Fruit fly (Drosophila melanogaster) whole organism, embryonic: ENCODE data around the gene Grasp65.
A peak's percentile ranks its signal among the peaks of the same experiment; 100 is the strongest.

ENCODE experiments used
- B-H1 ChIP-seq: fragments of 200-800 bp; sonication (Bioruptor generic); IDR thresholded peaks from 3 replicates; pipeline ENCODE4 v1.3.6; 2022; ENCODE audit warnings: missing biosample characterization, missing genetic modification characterization
- B-H2 ChIP-seq: fragments of 200-800 bp; sonication (Bioruptor generic); optimal IDR thresholded peaks from 2 replicates; lab custom pipeline; 2018; ENCODE audit warnings: missing biosample characterization, mild to moderate bottlenecking, missing genetic modification characterization
- Bteb2 ChIP-seq: fragments of 200-800 bp; sonication (Bioruptor generic); optimal IDR thresholded peaks from 2 replicates; lab custom pipeline; 2016; ENCODE audit warnings: missing biosample characterization, missing genetic modification characterization
- CG10147 ChIP-seq: fragments of 200-800 bp; sonication (Bioruptor generic); optimal IDR thresholded peaks from 2 replicates; lab custom pipeline; 2019; ENCODE audit warnings: missing biosample characterization, mild to moderate bottlenecking, missing genetic modification characterization, moderate library complexity
- CG10462 ChIP-seq: fragments of 200-800 bp; sonication (Bioruptor generic); optimal IDR thresholded peaks from 2 replicates; lab custom pipeline; 2016; ENCODE audit warnings: missing biosample characterization, missing genetic modification characterization
- CG11560 ChIP-seq: fragments of 200-800 bp; sonication (Bioruptor generic); IDR thresholded peaks from 3 replicates; pipeline ENCODE4 v1.3.6; 2022; ENCODE audit warnings: missing biosample characterization, missing genetic modification characterization
- CG13624 ChIP-seq: fragments of 200-800 bp; sonication (Bioruptor generic); optimal IDR thresholded peaks from 2 replicates; lab custom pipeline; 2016; ENCODE audit warnings: missing biosample characterization, missing genetic modification characterization
- CG15514 ChIP-seq: fragments of 200-800 bp; sonication (Bioruptor generic); optimal IDR thresholded peaks from 3 replicates; lab custom pipeline; 2017; ENCODE audit warnings: missing biosample characterization, missing genetic modification characterization, mild to moderate bottlenecking, moderate library complexity, missing genetic modification reagents
- CG1603 ChIP-seq: fragments of 200-800 bp; sonication (Bioruptor generic); optimal IDR thresholded peaks from 2 replicates; lab custom pipeline; 2019; ENCODE audit warnings: missing biosample characterization, mild to moderate bottlenecking, missing genetic modification characterization, moderate library complexity
- CG17568 ChIP-seq: fragments of 200-800 bp; sonication (Bioruptor generic); optimal IDR thresholded peaks from 2 replicates; lab custom pipeline; 2018; ENCODE audit warnings: missing biosample characterization, mild to moderate bottlenecking, missing genetic modification characterization, moderate library complexity
- CG2199 ChIP-seq: fragments of 200-800 bp; sonication (Bioruptor generic); IDR thresholded peaks from 3 replicates; pipeline ENCODE4 v1.3.6; 2022; ENCODE audit warnings: missing biosample characterization, missing genetic modification characterization
- CG3065 ChIP-seq: fragments of 200-800 bp; sonication (Bioruptor generic); optimal IDR thresholded peaks from 2 replicates; lab custom pipeline; 2016; ENCODE audit warnings: missing biosample characterization, missing genetic modification characterization
- CG31365 ChIP-seq: fragments of 200-800 bp; sonication (Bioruptor generic); optimal IDR thresholded peaks from 2 replicates; lab custom pipeline; 2018; ENCODE audit warnings: missing biosample characterization, mild to moderate bottlenecking, missing genetic modification characterization
- CG3281 ChIP-seq: fragments of 200-800 bp; sonication (Bioruptor generic); optimal IDR thresholded peaks from 3 replicates; lab custom pipeline; 2017; ENCODE audit warnings: missing biosample characterization, mild to moderate bottlenecking, missing genetic modification characterization
- CG34376 ChIP-seq: fragments of 200-800 bp; sonication (Bioruptor generic); optimal IDR thresholded peaks from 2 replicates; lab custom pipeline; 2018; ENCODE audit warnings: missing biosample characterization, mild to moderate bottlenecking, missing genetic modification characterization
- CG4617 ChIP-seq: fragments of 200-800 bp; sonication (Bioruptor generic); optimal IDR thresholded peaks from 3 replicates; lab custom pipeline; 2016; ENCODE audit warnings: missing biosample characterization, missing genetic modification characterization, borderline replicate concordance
- CG4730 ChIP-seq: fragments of 200-800 bp; sonication (Bioruptor generic); IDR thresholded peaks from 2 replicates; pipeline ENCODE4 v1.3.6; 2022; ENCODE audit warnings: missing biosample characterization, missing genetic modification characterization
- CG9215 ChIP-seq: fragments of 200-800 bp; sonication (Bioruptor generic); IDR thresholded peaks from 2 replicates; pipeline ENCODE4 v1.3.6; 2022; ENCODE audit warnings: missing biosample characterization, missing genetic modification characterization
- Dad ChIP-seq: fragments of 200-800 bp; sonication (Bioruptor generic); optimal IDR thresholded peaks from 3 replicates; lab custom pipeline; 2016; ENCODE audit warnings: missing biosample characterization, missing genetic modification characterization
- Dfd ChIP-seq, 2 experiments: fragments of >200 bp; optimal IDR thresholded peaks; 2 replicates each; lab custom pipeline; 2017; ENCODE audit warnings: missing biosample characterization in 2 of 2, missing genetic modification characterization in 2 of 2
- Dref ChIP-seq: fragments of 200-800 bp; sonication (Bioruptor generic); IDR thresholded peaks from 2 replicates; pipeline ENCODE4 v1.3.6; 2022; ENCODE audit warnings: missing biosample characterization, missing genetic modification characterization
- Fer2 ChIP-seq: fragments of 200-800 bp; sonication (Bioruptor generic); optimal IDR thresholded peaks from 2 replicates; lab custom pipeline; 2018; ENCODE audit warnings: missing biosample characterization, mild to moderate bottlenecking, missing genetic modification characterization, moderate library complexity
- Mad ChIP-seq: fragments of 200-800 bp; sonication (Bioruptor generic); optimal IDR thresholded peaks from 2 replicates; lab custom pipeline; 2016; ENCODE audit warnings: missing biosample characterization, missing genetic modification characterization
- Neu2 ChIP-seq: fragments of 200-800 bp; sonication (Bioruptor generic); optimal IDR thresholded peaks from 3 replicates; lab custom pipeline; 2016; ENCODE audit warnings: missing biosample characterization, missing genetic modification characterization, borderline replicate concordance
- NfI ChIP-seq: fragments of 200-800 bp; sonication (Bioruptor generic); optimal IDR thresholded peaks from 3 replicates; lab custom pipeline; 2018; ENCODE audit warnings: missing biosample characterization, mild to moderate bottlenecking, missing genetic modification characterization, moderate library complexity
- Sin3A ChIP-seq: fragments of >200 bp; optimal IDR thresholded peaks from 2 replicates; lab custom pipeline; 2018
- Sox102F ChIP-seq: fragments of 200-800 bp; sonication (Bioruptor generic); optimal IDR thresholded peaks from 2 replicates; lab custom pipeline; 2018; ENCODE audit warnings: missing biosample characterization, mild to moderate bottlenecking, missing genetic modification characterization, moderate library complexity
- cg ChIP-seq: fragments of 200-800 bp; sonication (Bioruptor generic); optimal IDR thresholded peaks from 3 replicates; lab custom pipeline; 2019; ENCODE audit warnings: missing biosample characterization, mild to moderate bottlenecking, missing genetic modification characterization, moderate library complexity
- chinmo ChIP-seq: fragments of 200-800 bp; sonication (Bioruptor generic); IDR thresholded peaks from 4 replicates; pipeline ENCODE4 v1.3.6; 2022; ENCODE audit warnings: missing biosample characterization, missing genetic modification characterization; ENCODE audit not compliant: partially characterized antibody
- croc ChIP-seq: fragments of 200-800 bp; sonication (Bioruptor generic); conservative IDR thresholded peaks from 3 replicates; pipeline ENCODE4 v1.3.6; 2022; ENCODE audit warnings: missing biosample characterization, missing genetic modification characterization
- exex ChIP-seq: fragments of 200-800 bp; sonication (Bioruptor generic); optimal IDR thresholded peaks from 4 replicates; lab custom pipeline; 2018; ENCODE audit warnings: missing biosample characterization, mild to moderate bottlenecking, missing genetic modification characterization, moderate library complexity
- eyg ChIP-seq: fragments of 200-800 bp; sonication (Bioruptor generic); optimal IDR thresholded peaks from 3 replicates; lab custom pipeline; 2016; ENCODE audit warnings: missing biosample characterization, missing genetic modification characterization
- fru ChIP-seq: fragments of >200 bp; optimal IDR thresholded peaks from 2 replicates; lab custom pipeline; 2017
- ftz-f1 ChIP-seq: fragments of 200-800 bp; sonication (Bioruptor generic); optimal IDR thresholded peaks from 2 replicates; lab custom pipeline; 2016; ENCODE audit warnings: missing biosample characterization, missing genetic modification characterization
- gfzf ChIP-seq: fragments of 200-800 bp; sonication (Bioruptor generic); optimal IDR thresholded peaks from 2 replicates; lab custom pipeline; 2016; ENCODE audit warnings: missing biosample characterization, mild to moderate bottlenecking, missing genetic modification characterization, moderate library complexity
- gsb-n ChIP-seq: fragments of 200-800 bp; sonication (Bioruptor generic); optimal IDR thresholded peaks from 3 replicates; lab custom pipeline; 2018; ENCODE audit warnings: missing biosample characterization, mild to moderate bottlenecking, missing genetic modification characterization
- ind ChIP-seq: fragments of 200-800 bp; sonication (Bioruptor generic); optimal IDR thresholded peaks from 3 replicates; lab custom pipeline; 2016; ENCODE audit warnings: missing biosample characterization, missing genetic modification characterization
- kah ChIP-seq: fragments of 200-800 bp; sonication (Bioruptor generic); optimal IDR thresholded peaks from 2 replicates; lab custom pipeline; 2018; ENCODE audit warnings: missing biosample characterization, mild to moderate bottlenecking, missing genetic modification characterization
- ken ChIP-seq: fragments of 200-800 bp; sonication (Bioruptor generic); IDR thresholded peaks from 3 replicates; pipeline ENCODE4 v1.3.6; 2022; ENCODE audit warnings: missing biosample characterization, missing genetic modification characterization
- lola ChIP-seq, 3 experiments: fragments of >200 bp in 2 of 3; fragments of 200-800 bp in 1 of 3; sonication (Bioruptor generic) in 1 of 3; optimal IDR thresholded peaks; 2 replicates each; lab custom pipeline; 2017 to 2019; ENCODE audit warnings: missing biosample characterization in 3 of 3, missing genetic modification characterization in 3 of 3, mild to moderate bottlenecking in 1 of 3, moderate library complexity in 1 of 3
- lov ChIP-seq, 2 experiments: fragments of 200-800 bp in 1 of 2; fragments of >200 bp in 1 of 2; sonication (Bioruptor generic) in 1 of 2; IDR thresholded peaks in 1 of 2; optimal IDR thresholded peaks in 1 of 2; 2 replicates in 1 of 2; 3 replicates in 1 of 2; pipeline versions ENCODE4 v1.3.6 to Lab custom; 2017 to 2022; ENCODE audit warnings: missing biosample characterization in 1 of 2, missing genetic modification characterization in 1 of 2
- mirr ChIP-seq: fragments of 200-800 bp; sonication (Bioruptor generic); optimal IDR thresholded peaks from 3 replicates; lab custom pipeline; 2018; ENCODE audit warnings: missing biosample characterization, mild to moderate bottlenecking, missing genetic modification characterization
- p53 ChIP-seq: fragments of 200-800 bp; sonication (Bioruptor generic); optimal IDR thresholded peaks from 2 replicates; lab custom pipeline; 2016; ENCODE audit warnings: missing biosample characterization, missing genetic modification characterization
- pfk ChIP-seq: fragments of 200-800 bp; sonication (Bioruptor generic); optimal IDR thresholded peaks from 2 replicates; lab custom pipeline; 2018; ENCODE audit warnings: missing biosample characterization, mild to moderate bottlenecking, missing genetic modification characterization, moderate library complexity
- phol ChIP-seq: fragments of 200-800 bp; sonication (Bioruptor generic); optimal IDR thresholded peaks from 3 replicates; lab custom pipeline; 2018; ENCODE audit warnings: missing biosample characterization, mild to moderate bottlenecking, missing genetic modification characterization, moderate library complexity
- sd ChIP-seq: fragments of 200-800 bp; sonication (Bioruptor generic); optimal IDR thresholded peaks from 3 replicates; lab custom pipeline; 2018; ENCODE audit warnings: missing biosample characterization, mild to moderate bottlenecking, missing genetic modification characterization, moderate library complexity
- shn ChIP-seq: fragments of 200-800 bp; sonication (Bioruptor generic); optimal IDR thresholded peaks from 3 replicates; lab custom pipeline; 2016; ENCODE audit warnings: missing biosample characterization, missing genetic modification characterization
- sisA ChIP-seq: fragments of 200-800 bp; sonication (Bioruptor generic); IDR thresholded peaks from 2 replicates; pipeline ENCODE4 v1.3.6; 2022; ENCODE audit warnings: missing biosample characterization, missing genetic modification characterization
- tll ChIP-seq, 2 experiments: fragments of 200-800 bp in 1 of 2; fragments of >200 bp in 1 of 2; sonication (Bioruptor generic) in 1 of 2; optimal IDR thresholded peaks; 2 replicates each; lab custom pipeline; 2017 to 2019; ENCODE audit warnings: missing biosample characterization in 2 of 2, missing genetic modification characterization in 2 of 2, mild to moderate bottlenecking in 1 of 2, moderate library complexity in 1 of 2
- toy ChIP-seq: fragments of 200-800 bp; sonication (Bioruptor generic); IDR thresholded peaks from 2 replicates; pipeline ENCODE4 v1.3.6; 2022; ENCODE audit warnings: missing biosample characterization, missing genetic modification characterization
- zen ChIP-seq: fragments of 200-800 bp; sonication (Bioruptor generic); optimal IDR thresholded peaks from 3 replicates; lab custom pipeline; 2018; ENCODE audit warnings: missing biosample characterization, mild to moderate bottlenecking, missing genetic modification characterization, moderate library complexity

Gene Grasp65

DNA sequence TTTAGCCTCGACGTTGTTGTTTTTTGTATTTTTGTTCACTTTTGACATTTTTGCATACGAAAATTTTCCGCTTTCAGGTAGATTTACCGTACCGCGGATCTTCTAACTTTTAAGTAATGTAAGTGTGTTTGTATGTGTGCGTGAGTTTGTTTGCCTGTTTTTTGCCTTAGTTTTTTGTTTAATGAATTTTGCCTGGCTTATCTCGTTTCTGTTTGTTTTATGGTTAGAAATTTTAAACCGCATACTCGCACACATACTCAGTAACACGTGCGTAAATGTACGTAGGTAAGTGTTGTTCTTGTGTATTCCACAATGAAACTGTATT is 27.1 kb upstream of the Grasp65 start (continued):
- peak in 1 of 2 experiments; percentile 73 for TF ChIP-seq tll (GFP tag; optimal IDR thresholded peaks at IDR 0.05; lab: Kevin White, UChicago)
- TF ChIP-seq CG3281 (GFP tag; lab: Kevin White, UChicago) = peak; percentile 24
- no peak for TF ChIP-seq lov (optimal IDR thresholded peaks at IDR 0.05; lab: Kevin White, UChicago)
- no peak for TF ChIP-seq lov (GFP tag; IDR thresholded peaks at IDR 0.05; lab: Robert Waterston, UW)
- no peak for TF ChIP-seq CG4617
- no peak for TF ChIP-seq lola (GFP tag; optimal IDR thresholded peaks at IDR 0.05; lab: Kevin White, UChicago)
- peak; percentile 3 for TF ChIP-seq kah (GFP tag; lab: Kevin White, UChicago)
- TF ChIP-seq CG34376 (GFP tag; lab: Kevin White, UChicago) = peak; percentile 4
- no peak for TF ChIP-seq Neu2 (GFP tag; lab: Kevin White, UChicago)
- TF ChIP-seq CG10147 = no peak
- TF ChIP-seq Dref (GFP tag; lab: Robert Waterston, UW) = no peak
- no peak for TF ChIP-seq CG31365
- no peak for TF ChIP-seq ken (GFP tag; lab: Robert Waterston, UW)
- TF ChIP-seq ftz-f1 = peak; percentile 20
- no peak for TF ChIP-seq CG13624 (GFP tag; lab: Kevin White, UChicago)
- no peak for TF ChIP-seq ind (GFP tag; lab: Kevin White, UChicago)
- no peak for TF ChIP-seq CG10462 (GFP tag; lab: Kevin White, UChicago)
- TF ChIP-seq p53 = no peak
- TF ChIP-seq eyg (GFP tag; lab: Kevin White, UChicago) = no peak
- TF ChIP-seq B-H2 = peak; percentile 5
- TF ChIP-seq CG3065 (GFP tag; lab: Kevin White, UChicago) = no peak
- TF ChIP-seq phol (tag; lab: Kevin White, UChicago) = no peak
- TF ChIP-seq CG9215 (GFP tag; lab: Robert Waterston, UW) = no peak
- peak; percentile 62 for TF ChIP-seq cg (GFP tag; lab: Kevin White, UChicago)
- no peak for TF ChIP-seq CG15514
- no peak for TF ChIP-seq sisA (GFP tag; lab: Robert Waterston, UW)
- TF ChIP-seq gsb-n (tag; lab: Kevin White, UChicago) = no peak
- TF ChIP-seq Dad (GFP tag; lab: Kevin White, UChicago) = no peak
- no peak for TF ChIP-seq CG1603 (tag; lab: Kevin White, UChicago)
- TF ChIP-seq zen (tag; lab: Kevin White, UChicago) = peak; percentile 35
- no peak for TF ChIP-seq CG2199 (GFP tag; lab: Robert Waterston, UW)
- TF ChIP-seq Bteb2 (GFP tag; lab: Kevin White, UChicago) = no peak
- TF ChIP-seq exex (tag; lab: Kevin White, UChicago) = peak; percentile 18
- TF ChIP-seq chinmo = peak; percentile 82; the same call in 3 of the 4 replicates
- no peak for TF ChIP-seq Dfd (GFP tag; optimal IDR thresholded peaks at IDR 0.05; lab: Kevin White, UChicago)
- TF ChIP-seq toy (GFP tag; lab: Robert Waterston, UW) = no peak
- TF ChIP-seq CG4730 (GFP tag; lab: Robert Waterston, UW) = no peak
- no peak for TF ChIP-seq B-H1 (GFP tag; lab: Robert Waterston, UW)
- no peak for TF ChIP-seq Fer2
- TF ChIP-seq mirr (GFP tag; lab: Kevin White, UChicago) = peak; percentile 12
- peak; percentile 75 for TF ChIP-seq sd (tag; lab: Kevin White, UChicago)
- no peak for TF ChIP-seq Mad
- no peak for TF ChIP-seq Sox102F (GFP tag; lab: Kevin White, UChicago)
- no peak for TF ChIP-seq croc
- TF ChIP-seq fru = no peak
- no peak for TF ChIP-seq shn (GFP tag; lab: Kevin White, UChicago)
- TF ChIP-seq pfk = no peak
- no peak for TF ChIP-seq Sin3A
- peak; percentile 10 for TF ChIP-seq CG17568 (GFP tag; lab: Kevin White, UChicago)
- TF ChIP-seq CG11560 (tag; lab: Robert Waterston, UW) = no peak
- TF ChIP-seq NfI (GFP tag; lab: Kevin White, UChicago) = no peak
- no peak for TF ChIP-seq gfzf (GFP tag; lab: Kevin White, UChicago)
